Fruit fly (Drosophila melanogaster) whole organism, larva: ENCODE measurements around the gene can.

ENCODE experiments used
- noc ChIP-seq: fragments of 200-800 bp; sonication (Bioruptor generic); optimal IDR thresholded peaks from 3 replicates; lab custom pipeline; 2019; ENCODE audit warnings: missing biosample characterization, mild to moderate bottlenecking, missing genetic modification characterization, moderate library complexity

Gene can

dm6 chr3L:10262827-10263226, 4.1 kb downstream of the can start:
- TF ChIP-seq noc = no peak

- no peak for TF ChIP-seq noc
Observed at dm6 chr3L:10261219-10261618, 5.7 kb downstream of the can start.

dm6 chr3L:10258738-10259137, 8.2 kb downstream of the can start:
- no peak for TF ChIP-seq noc

dm6 chr3L:10254131-10254530, 12.8 kb downstream of the can start:
- no peak for TF ChIP-seq noc

dm6 chr3L:10249836-10250235, 17.1 kb downstream of the can start:
- no peak for TF ChIP-seq noc

dm6 chr3L:10247579-10247978, 19.3 kb downstream of the can start:
- no peak for TF ChIP-seq noc

dm6 chr3L:10247121-10247520, 19.8 kb downstream of the can start:
- TF ChIP-seq noc = no peak

dm6 chr3L:10246226-10246778, 20.6 kb downstream of the can start:
- no peak for TF ChIP-seq noc

- no peak for TF ChIP-seq noc
Observed at dm6 chr3L:10244606-10245005, 22.3 kb downstream of the can start, which contains the start of gene Or67c. Gene Or67c, minus strand, starts transcription at chr3L:10244706.

- no peak for TF ChIP-seq noc
Observed at dm6 chr3L:10242243-10242642, 24.7 kb downstream of the can start.

- TF ChIP-seq noc = no peak
Observed at dm6 chr3L:10238549-10238948, 28.4 kb downstream of the can start.

dm6 chr3L:10233025-10233424, 33.9 kb downstream of the can start:
- no peak for TF ChIP-seq noc

dm6 chr3L:10230542-10230941, 36.4 kb downstream of the can start:
- no peak for TF ChIP-seq noc

dm6 chr3L:10227094-10227493, 39.8 kb downstream of the can start:
- TF ChIP-seq noc = no peak

- no peak for TF ChIP-seq noc
Observed at dm6 chr3L:10226055-10226454, 40.9 kb downstream of the can start.

- TF ChIP-seq noc = no peak
Observed at dm6 chr3L:10225214-10225729, 41.6 kb downstream of the can start, which contains the start of gene scramb1. Gene scramb1, minus strand, starts transcription at chr3L:10225240.

dm6 chr3L:10224470-10225213, 42.3 kb downstream of the can start:
- no peak for TF ChIP-seq noc

- TF ChIP-seq noc = no peak
Observed at dm6 chr3L:10223397-10223796, 43.5 kb downstream of the can start.
